Fruit fly (Drosophila melanogaster) whole organism, embryonic: ENCODE measurements around the gene CG1024.

Experiments used
- BEAF-32 ChIP-seq: fragments of 200-800 bp; sonication (Bioruptor generic); optimal IDR thresholded peaks from 3 replicates; lab custom pipeline; 2017; ENCODE audit warnings: missing biosample characterization, missing genetic modification characterization, mild to moderate bottlenecking, moderate library complexity, missing genetic modification reagents
- CG1233 ChIP-seq: fragments of 200-800 bp; sonication (Bioruptor generic); optimal IDR thresholded peaks from 4 replicates; lab custom pipeline; 2018; ENCODE audit warnings: missing biosample characterization, mild to moderate bottlenecking, missing genetic modification characterization
- CG12391 ChIP-seq: fragments of 200-800 bp; sonication (Bioruptor generic); optimal IDR thresholded peaks from 3 replicates; lab custom pipeline; 2018; ENCODE audit warnings: missing biosample characterization, mild to moderate bottlenecking, missing genetic modification characterization, moderate library complexity
- CG12659 ChIP-seq: fragments of 200-800 bp; sonication (Bioruptor generic); optimal IDR thresholded peaks from 3 replicates; lab custom pipeline; 2017; ENCODE audit warnings: mild to moderate bottlenecking, missing biosample characterization, missing genetic modification reagents, missing genetic modification characterization
- CG13624 ChIP-seq: fragments of 200-800 bp; sonication (Bioruptor generic); optimal IDR thresholded peaks from 2 replicates; lab custom pipeline; 2016; ENCODE audit warnings: missing biosample characterization, missing genetic modification characterization
- CG14860 ChIP-seq: fragments of 200-800 bp; sonication (Bioruptor generic); IDR thresholded peaks from 3 replicates; pipeline ENCODE4 v1.3.6; 2022; ENCODE audit warnings: missing biosample characterization, missing genetic modification characterization; ENCODE audit not compliant: partially characterized antibody
- CG15011 ChIP-seq: fragments of 200-800 bp; sonication (Bioruptor generic); optimal IDR thresholded peaks from 3 replicates; lab custom pipeline; 2018; ENCODE audit warnings: missing biosample characterization, mild to moderate bottlenecking, missing genetic modification characterization
- CG15514 ChIP-seq: fragments of 200-800 bp; sonication (Bioruptor generic); optimal IDR thresholded peaks from 3 replicates; lab custom pipeline; 2017; ENCODE audit warnings: missing biosample characterization, missing genetic modification characterization, mild to moderate bottlenecking, moderate library complexity, missing genetic modification reagents
- CG17912 ChIP-seq: fragments of 200-800 bp; sonication (Bioruptor generic); optimal IDR thresholded peaks from 2 replicates; lab custom pipeline; 2018; ENCODE audit warnings: missing biosample characterization, mild to moderate bottlenecking, missing genetic modification characterization
- CG1832 ChIP-seq: fragments of 200-800 bp; sonication (Bioruptor generic); optimal IDR thresholded peaks from 2 replicates; lab custom pipeline; 2017; ENCODE audit warnings: missing biosample characterization, mild to moderate bottlenecking, missing genetic modification characterization, inconsistent platforms
- CG31388 ChIP-seq: fragments of 200-800 bp; sonication (Bioruptor generic); optimal IDR thresholded peaks from 2 replicates; lab custom pipeline; 2016; ENCODE audit warnings: missing biosample characterization, missing genetic modification characterization
- CG31441 ChIP-seq: fragments of 200-800 bp; sonication (Bioruptor generic); IDR thresholded peaks from 2 replicates; pipeline ENCODE4 v1.3.6; 2022; ENCODE audit warnings: missing biosample characterization, missing genetic modification characterization
- CG3847 ChIP-seq: fragments of 200-800 bp; sonication (Bioruptor generic); IDR thresholded peaks from 2 replicates; pipeline ENCODE4 v1.3.6; 2022; ENCODE audit warnings: missing biosample characterization, missing genetic modification characterization
- CG5953 ChIP-seq: fragments of 200-800 bp; sonication (Bioruptor generic); IDR thresholded peaks from 2 replicates; pipeline ENCODE4 v1.3.6; 2022; ENCODE audit warnings: missing biosample characterization, missing genetic modification characterization
- CG6683 ChIP-seq: fragments of 200-800 bp; sonication (Bioruptor generic); optimal IDR thresholded peaks from 2 replicates; lab custom pipeline; 2017; ENCODE audit warnings: missing biosample characterization, mild to moderate bottlenecking, missing genetic modification characterization, missing genetic modification reagents
- CG6791 ChIP-seq: fragments of 200-800 bp; sonication (Bioruptor generic); IDR thresholded peaks from 3 replicates; pipeline ENCODE4 v1.3.6; 2022; ENCODE audit warnings: missing biosample characterization, missing genetic modification characterization; ENCODE audit not compliant: partially characterized antibody
- CG6813 ChIP-seq: fragments of 200-800 bp; sonication (Bioruptor generic); optimal IDR thresholded peaks from 2 replicates; lab custom pipeline; 2017; ENCODE audit warnings: missing biosample characterization, missing genetic modification characterization, mild to moderate bottlenecking, moderate library complexity, missing genetic modification reagents
- CG7928 ChIP-seq: fragments of 200-800 bp; sonication (Bioruptor generic); optimal IDR thresholded peaks from 2 replicates; lab custom pipeline; 2017; ENCODE audit warnings: missing biosample characterization, mild to moderate bottlenecking, missing genetic modification characterization
- CG7987 ChIP-seq: fragments of 200-800 bp; sonication (Bioruptor generic); optimal IDR thresholded peaks from 2 replicates; lab custom pipeline; 2018; ENCODE audit warnings: missing biosample characterization, mild to moderate bottlenecking, missing genetic modification characterization, moderate library complexity
- CoRest ChIP-seq: fragments of 200-800 bp; sonication (Bioruptor generic); optimal IDR thresholded peaks from 3 replicates; lab custom pipeline; 2018; ENCODE audit warnings: missing biosample characterization, mild to moderate bottlenecking, missing genetic modification characterization, moderate library complexity
- D19A ChIP-seq: fragments of 200-800 bp; optimal IDR thresholded peaks from 3 replicates; lab custom pipeline; 2019; ENCODE audit warnings: missing biosample characterization, mild to moderate bottlenecking, missing genetic modification characterization, moderate library complexity
- Dip3 ChIP-seq: fragments of 200-800 bp; sonication (Bioruptor generic); optimal IDR thresholded peaks from 3 replicates; lab custom pipeline; 2016; ENCODE audit warnings: missing biosample characterization, missing genetic modification characterization
- Elba2 ChIP-seq: fragments of 200-800 bp; sonication (Bioruptor generic); optimal IDR thresholded peaks from 3 replicates; lab custom pipeline; 2016; ENCODE audit warnings: missing biosample characterization, missing genetic modification characterization
- HmgZ ChIP-seq: fragments of 200-800 bp; sonication (Bioruptor generic); optimal IDR thresholded peaks from 2 replicates; lab custom pipeline; 2018; ENCODE audit warnings: missing biosample characterization, mild to moderate bottlenecking, missing genetic modification characterization
- Hmr ChIP-seq: fragments of 200-800 bp; sonication (Bioruptor generic); optimal IDR thresholded peaks from 3 replicates; lab custom pipeline; 2017; ENCODE audit warnings: mild to moderate bottlenecking, missing biosample characterization, missing genetic modification reagents, missing genetic modification characterization
- Hr3 ChIP-seq: fragments of 200-800 bp; sonication (Bioruptor generic); optimal IDR thresholded peaks from 3 replicates; lab custom pipeline; 2016; ENCODE audit warnings: missing biosample characterization, missing genetic modification characterization
- Hr51 ChIP-seq, 2 experiments: fragments of 200-800 bp; sonication (Bioruptor generic); optimal IDR thresholded peaks; 2 replicates in 1 of 2; 3 replicates in 1 of 2; lab custom pipeline; 2016 to 2018; ENCODE audit warnings: missing biosample characterization in 2 of 2, missing genetic modification characterization in 2 of 2, mild to moderate bottlenecking in 1 of 2, moderate library complexity in 1 of 2
- Mad ChIP-seq: fragments of 200-800 bp; sonication (Bioruptor generic); optimal IDR thresholded peaks from 2 replicates; lab custom pipeline; 2016; ENCODE audit warnings: missing biosample characterization, missing genetic modification characterization
- NK7.1 ChIP-seq: fragments of 200-800 bp; sonication (Bioruptor generic); optimal IDR thresholded peaks from 3 replicates; lab custom pipeline; 2016; ENCODE audit warnings: missing biosample characterization, missing genetic modification characterization
- Rx ChIP-seq: fragments of 200-800 bp; sonication (Bioruptor generic); IDR thresholded peaks from 2 replicates; pipeline ENCODE4 v1.3.6; 2022; ENCODE audit warnings: missing biosample characterization, missing genetic modification characterization
- Ssrp ChIP-seq: fragments of 200-800 bp; sonication (Bioruptor generic); optimal IDR thresholded peaks from 2 replicates; lab custom pipeline; 2018; ENCODE audit warnings: missing biosample characterization, mild to moderate bottlenecking, missing genetic modification characterization, moderate library complexity
- ab ChIP-seq: fragments of 200-800 bp; sonication (Bioruptor generic); optimal IDR thresholded peaks from 2 replicates; lab custom pipeline; 2016; ENCODE audit warnings: missing biosample characterization, missing genetic modification characterization
- ci ChIP-seq: fragments of 200-800 bp; sonication (Bioruptor generic); IDR thresholded peaks from 3 replicates; pipeline ENCODE4 v1.3.6; 2022; ENCODE audit warnings: missing biosample characterization, missing genetic modification characterization
- dati ChIP-seq: fragments of 200-800 bp; sonication (Bioruptor generic); IDR thresholded peaks from 2 replicates; pipeline ENCODE4 v1.3.6; 2022; ENCODE audit warnings: missing biosample characterization, missing genetic modification characterization
- exex ChIP-seq: fragments of 200-800 bp; sonication (Bioruptor generic); optimal IDR thresholded peaks from 4 replicates; lab custom pipeline; 2018; ENCODE audit warnings: missing biosample characterization, mild to moderate bottlenecking, missing genetic modification characterization, moderate library complexity
- eyg ChIP-seq: fragments of 200-800 bp; sonication (Bioruptor generic); optimal IDR thresholded peaks from 3 replicates; lab custom pipeline; 2016; ENCODE audit warnings: missing biosample characterization, missing genetic modification characterization
- grau ChIP-seq: fragments of 200-800 bp; optimal IDR thresholded peaks from 3 replicates; lab custom pipeline; 2019; ENCODE audit warnings: missing biosample characterization, mild to moderate bottlenecking, missing genetic modification characterization, moderate library complexity
- klu ChIP-seq: fragments of 200-800 bp; sonication (Bioruptor generic); IDR thresholded peaks from 2 replicates; pipeline ENCODE4 v1.3.6; 2022; ENCODE audit warnings: missing biosample characterization, missing genetic modification characterization
- kni ChIP-seq: fragments of 200-800 bp; sonication (Bioruptor generic); optimal IDR thresholded peaks from 3 replicates; lab custom pipeline; 2017; ENCODE audit warnings: mild to moderate bottlenecking, missing biosample characterization, missing genetic modification reagents, missing genetic modification characterization
- otp ChIP-seq: fragments of 200-800 bp; sonication (Bioruptor generic); IDR thresholded peaks from 3 replicates; pipeline ENCODE4, ENCODE4 v1.3.6; 2022; ENCODE audit warnings: missing biosample characterization, missing genetic modification characterization
- phol ChIP-seq: fragments of 200-800 bp; sonication (Bioruptor generic); optimal IDR thresholded peaks from 3 replicates; lab custom pipeline; 2018; ENCODE audit warnings: missing biosample characterization, mild to moderate bottlenecking, missing genetic modification characterization, moderate library complexity
- run ChIP-seq: fragments of 200-800 bp; sonication (Bioruptor generic); optimal IDR thresholded peaks from 3 replicates; lab custom pipeline; 2018; ENCODE audit warnings: missing biosample characterization, mild to moderate bottlenecking, missing genetic modification characterization
- sd ChIP-seq: fragments of 200-800 bp; sonication (Bioruptor generic); optimal IDR thresholded peaks from 3 replicates; lab custom pipeline; 2018; ENCODE audit warnings: missing biosample characterization, mild to moderate bottlenecking, missing genetic modification characterization, moderate library complexity
- so ChIP-seq: fragments of 200-800 bp; sonication (Bioruptor generic); IDR thresholded peaks from 3 replicates; pipeline ENCODE4 v1.3.6; 2022; ENCODE audit warnings: missing biosample characterization, missing genetic modification characterization
- sob ChIP-seq: fragments of 200-800 bp; sonication (Bioruptor generic); IDR thresholded peaks from 2 replicates; pipeline ENCODE4 v1.3.6; 2022; ENCODE audit warnings: missing biosample characterization, missing genetic modification characterization
- stc ChIP-seq: fragments of 200-800 bp; sonication (Bioruptor generic); IDR thresholded peaks from 2 replicates; pipeline ENCODE4 v1.3.6; 2022; ENCODE audit warnings: missing biosample characterization, missing genetic modification characterization
- vnd ChIP-seq: fragments of 200-800 bp; sonication (Bioruptor generic); IDR thresholded peaks from 3 replicates; pipeline ENCODE4 v1.3.6; 2022; ENCODE audit warnings: missing biosample characterization, missing genetic modification characterization; ENCODE audit not compliant: partially characterized antibody
- zen2 ChIP-seq: fragments of 200-800 bp; sonication (Bioruptor generic); IDR thresholded peaks from 3 replicates; pipeline ENCODE4 v1.3.6; 2022; ENCODE audit warnings: missing biosample characterization, missing genetic modification characterization; ENCODE audit not compliant: partially characterized antibody

CG1024 gene

dm6 chr3R:6368550-6369238, 11.4 kb downstream of the CG1024 start, which contains the start of gene CG10286 (continued):
- TF ChIP-seq CG6791 = peak; percentile 79
- no peak for TF ChIP-seq klu (GFP tag; lab: Robert Waterston, UW)
- peak; percentile 15 for TF ChIP-seq exex
- peak; percentile 63; the same call in 1 of the 3 replicates for TF ChIP-seq zen2
- no peak for TF ChIP-seq Hr51 (GFP tag; optimal IDR thresholded peaks at IDR 0.05; lab: Kevin White, UChicago)
- TF ChIP-seq Ssrp (tag; lab: Kevin White, UChicago) = peak; percentile 31
- peak; percentile 54 for TF ChIP-seq CG7987
- peak; percentile 63 for TF ChIP-seq vnd (GFP tag; lab: Robert Waterston, UW)
- TF ChIP-seq CG13624 = peak; percentile 13
- peak; percentile 20 for TF ChIP-seq Hr3 (GFP tag; lab: Kevin White, UChicago)
- peak; percentile 57 for TF ChIP-seq CG15514 (GFP tag; lab: Kevin White, UChicago)
- peak; percentile 47 for TF ChIP-seq CG6813 (GFP tag; lab: Kevin White, UChicago)
- peak; percentile 83 for TF ChIP-seq CG31441
- no peak for TF ChIP-seq run
- TF ChIP-seq CoRest = peak; percentile 26
- no peak for TF ChIP-seq Dip3 (GFP tag; lab: Kevin White, UChicago)
- TF ChIP-seq so (GFP tag; lab: Robert Waterston, UW) = 0 out of 3 replicates have a peak, but pooled peaks have one; percentile 13
- TF ChIP-seq CG12659 = peak; percentile 42
- TF ChIP-seq stc = no peak
- no peak for TF ChIP-seq CG5953
- no peak for TF ChIP-seq CG15011 (GFP tag; lab: Kevin White, UChicago)
- TF ChIP-seq ci = no peak; the same call in 2 of the 3 replicates
- peak; percentile 21 for TF ChIP-seq CG7928 (GFP tag; lab: Kevin White, UChicago)
- TF ChIP-seq sd (tag; lab: Kevin White, UChicago) = no peak
- peak; percentile 67 for TF ChIP-seq sob (GFP tag; lab: Robert Waterston, UW)
- no peak for TF ChIP-seq CG31388 (GFP tag; lab: Kevin White, UChicago)
- TF ChIP-seq HmgZ (tag; lab: Kevin White, UChicago) = peak; percentile 51
- peak; percentile 31; the same call in 1 of the 2 replicates for TF ChIP-seq Rx (GFP tag; lab: Robert Waterston, UW)
- TF ChIP-seq dati (GFP tag; lab: Robert Waterston, UW) = no peak
- TF ChIP-seq Mad (GFP tag; lab: Kevin White, UChicago) = no peak
- no peak for TF ChIP-seq kni (GFP tag; lab: Kevin White, UChicago)
- no peak for TF ChIP-seq NK7.1 (GFP tag; lab: Kevin White, UChicago)
- no peak for TF ChIP-seq CG1832 (GFP tag; lab: Kevin White, UChicago)
- TF ChIP-seq CG14860 (GFP tag; lab: Robert Waterston, UW) = 0 out of 3 replicates have a peak, but pooled peaks have one; percentile 54
- no peak for TF ChIP-seq eyg (GFP tag; lab: Kevin White, UChicago)
- TF ChIP-seq ab = no peak
- TF ChIP-seq phol (tag; lab: Kevin White, UChicago) = peak; percentile 30
- TF ChIP-seq CG3847 (GFP tag; lab: Robert Waterston, UW) = peak; percentile 29; the same call in 1 of the 2 replicates
- no peak for TF ChIP-seq otp
- peak; percentile 48 for TF ChIP-seq Hmr (GFP tag; lab: Kevin White, UChicago)
- peak; percentile 38 for TF ChIP-seq grau (tag; lab: Kevin White, UChicago)
- TF ChIP-seq D19A (tag; lab: Kevin White, UChicago) = no peak
- TF ChIP-seq BEAF-32 = peak; percentile 82
- TF ChIP-seq CG12391 (tag; lab: Kevin White, UChicago) = peak; percentile 71
- no peak for TF ChIP-seq Elba2 (GFP tag; lab: Kevin White, UChicago)
- peak; percentile 0 for TF ChIP-seq CG1233 (GFP tag; lab: Kevin White, UChicago)
- no peak for TF ChIP-seq CG6683
- peak; percentile 21 for TF ChIP-seq CG17912 (GFP tag; lab: Kevin White, UChicago)
